Worm (Caenorhabditis elegans): ENCODE data around the gene sdz-4.
"Not testable (repeated sequence)": the region's sequence is repeated elsewhere in the genome, so short reads cannot be mapped to it uniquely, and the experiment has no call there.

- not testable (repeated sequence) for TF ChIP-seq unc-39, ceh-82 (tag; optimal IDR thresholded peaks at IDR 0.05)
Observed at ce11 chrII:996112-996511, 37.4 kb downstream of the sdz-4 start, which contains the start of gene F45D11.11.

Measured in whole organism, L3 larva.